Fruit fly (Drosophila melanogaster): ENCODE measurements around the gene CASK.

CASK gene

dm6 chr3R:21840432-21840831, 18.0 kb upstream of the CASK start (continued):
- no peak for TF ChIP-seq toy (GFP tag; IDR thresholded peaks at IDR 0.05)
- no peak for TF ChIP-seq Fer2 (tag; optimal IDR thresholded peaks at IDR 0.05)
- TF ChIP-seq CG3163 (GFP tag; optimal IDR thresholded peaks at IDR 0.05) = no peak
- TF ChIP-seq dmrt99B (tag; optimal IDR thresholded peaks at IDR 0.05) = no peak
- TF ChIP-seq CG17829 (tag; optimal IDR thresholded peaks at IDR 0.05) = no peak
- TF ChIP-seq pho (GFP tag; optimal IDR thresholded peaks at IDR 0.05) = no peak
- TF ChIP-seq Pdp1 (GFP tag; optimal IDR thresholded peaks at IDR 0.05) = peak in 1 of 2 experiments; percentile 98
- no peak for TF ChIP-seq az2 (GFP tag; optimal IDR thresholded peaks at IDR 0.05)
- no peak for TF ChIP-seq CHES-1-like (GFP tag; optimal IDR thresholded peaks at IDR 0.05)
- peak; percentile 12 for TF ChIP-seq mirr (GFP tag; optimal IDR thresholded peaks at IDR 0.05)
- TF ChIP-seq Hr51 (GFP tag; optimal IDR thresholded peaks at IDR 0.05) = no peak
- TF ChIP-seq sug (tag; optimal IDR thresholded peaks at IDR 0.05) = peak; percentile 58
- TF ChIP-seq Med (GFP tag) = peak; percentile 46

DNA sequence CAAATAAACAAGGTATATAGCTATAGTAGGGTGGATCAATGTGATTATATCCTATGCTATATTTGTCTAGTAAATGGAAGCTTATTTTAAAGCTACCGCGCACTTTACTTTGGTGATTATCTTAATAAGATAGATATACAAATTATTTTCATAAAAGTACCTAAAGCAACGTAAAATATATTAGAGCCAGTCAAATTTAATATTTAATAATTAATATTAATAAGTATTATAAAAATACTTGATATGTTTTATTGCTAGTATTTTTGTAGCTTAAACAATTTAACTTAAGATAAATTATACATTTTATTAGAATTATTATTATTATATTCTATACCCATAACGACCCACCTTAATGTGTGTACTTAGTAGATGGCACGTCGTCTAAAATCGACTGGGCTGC, 17.2 kb upstream of the CASK start:
- TF ChIP-seq Fer3 (tag; optimal IDR thresholded peaks at IDR 0.05) = no peak
- peak; percentile 13 for TF ChIP-seq CG9727 (GFP tag; optimal IDR thresholded peaks at IDR 0.05)
- TF ChIP-seq CG11093 (GFP tag; IDR thresholded peaks at IDR 0.05) = no peak
- no peak for TF ChIP-seq cas (GFP tag; IDR thresholded peaks at IDR 0.05)
- TF ChIP-seq Abd-B (GFP tag; optimal IDR thresholded peaks at IDR 0.05) = no peak
- no peak for TF ChIP-seq CG10431 (GFP tag; optimal IDR thresholded peaks at IDR 0.05)
- TF ChIP-seq CG10147 (GFP tag; optimal IDR thresholded peaks at IDR 0.05) = peak; percentile 37
- no peak for TF ChIP-seq Antp (GFP tag; optimal IDR thresholded peaks at IDR 0.05)
- no peak for TF ChIP-seq Kr (GFP tag; optimal IDR thresholded peaks at IDR 0.05)
- TF ChIP-seq CG4854 (GFP tag; optimal IDR thresholded peaks at IDR 0.05) = no peak
- peak; percentile 11 for TF ChIP-seq Oli (tag; optimal IDR thresholded peaks at IDR 0.05)
- no peak for TF ChIP-seq trh (GFP tag; optimal IDR thresholded peaks at IDR 0.05)
- no peak for TF ChIP-seq CG34224 (GFP tag; IDR thresholded peaks at IDR 0.05; ENCODE audit: partially characterized antibody)
- peak; percentile 7 for TF ChIP-seq CG15514 (GFP tag; optimal IDR thresholded peaks at IDR 0.05)
- TF ChIP-seq CG13424 (tag; optimal IDR thresholded peaks at IDR 0.05) = peak; percentile 61
- no peak for TF ChIP-seq ttk (GFP tag; IDR thresholded peaks at IDR 0.05)
- no peak for TF ChIP-seq CG31388 (GFP tag; optimal IDR thresholded peaks at IDR 0.05)
- TF ChIP-seq CG16813 (GFP tag; IDR thresholded peaks at IDR 0.05; ENCODE audit: partially characterized antibody) = no peak
- TF ChIP-seq sug (tag; optimal IDR thresholded peaks at IDR 0.05) = no peak
- TF ChIP-seq Atf-2 (GFP tag; optimal IDR thresholded peaks at IDR 0.05) = no peak
- TF ChIP-seq CG12236 (GFP tag; optimal IDR thresholded peaks at IDR 0.05) = no peak
- TF ChIP-seq abd-A (tag; optimal IDR thresholded peaks at IDR 0.05) = no peak
- no peak for TF ChIP-seq Dbx (GFP tag; IDR thresholded peaks at IDR 0.05)
- no peak for TF ChIP-seq NFAT (GFP tag; IDR thresholded peaks at IDR 0.05)
- TF ChIP-seq lola (GFP tag; optimal IDR thresholded peaks at IDR 0.05) = peak in 1 of 3 experiments; percentile 31
- TF ChIP-seq pnt (GFP tag; optimal IDR thresholded peaks at IDR 0.05) = no peak
- no peak for TF ChIP-seq CG15073 (GFP tag; optimal IDR thresholded peaks at IDR 0.05)
- no peak for TF ChIP-seq dysf (GFP tag; IDR thresholded peaks at IDR 0.05)
- peak; percentile 12 for TF ChIP-seq HHEX (GFP tag; optimal IDR thresholded peaks at IDR 0.05)
- no peak for TF ChIP-seq CG7271 (tag; optimal IDR thresholded peaks at IDR 0.05)
- no peak for TF ChIP-seq Ets97D (GFP tag; optimal IDR thresholded peaks at IDR 0.05)
- no peak for TF ChIP-seq Awh (GFP tag; IDR thresholded peaks at IDR 0.05)
- no peak for TF ChIP-seq CG14860 (GFP tag; IDR thresholded peaks at IDR 0.05; ENCODE audit: partially characterized antibody)
- TF ChIP-seq CG3995 (GFP tag; optimal IDR thresholded peaks at IDR 0.05) = no peak
- no peak for TF ChIP-seq Optix (GFP tag; IDR thresholded peaks at IDR 0.05)
- TF ChIP-seq sisA (GFP tag; IDR thresholded peaks at IDR 0.05) = no peak
- no peak for TF ChIP-seq CG6683 (GFP tag; optimal IDR thresholded peaks at IDR 0.05)
- TF ChIP-seq otp (GFP tag; IDR thresholded peaks at IDR 0.05) = no peak
